Worm (Caenorhabditis elegans): ENCODE results near the gene F18A12.7.

The F18A12.7 gene

DNA sequence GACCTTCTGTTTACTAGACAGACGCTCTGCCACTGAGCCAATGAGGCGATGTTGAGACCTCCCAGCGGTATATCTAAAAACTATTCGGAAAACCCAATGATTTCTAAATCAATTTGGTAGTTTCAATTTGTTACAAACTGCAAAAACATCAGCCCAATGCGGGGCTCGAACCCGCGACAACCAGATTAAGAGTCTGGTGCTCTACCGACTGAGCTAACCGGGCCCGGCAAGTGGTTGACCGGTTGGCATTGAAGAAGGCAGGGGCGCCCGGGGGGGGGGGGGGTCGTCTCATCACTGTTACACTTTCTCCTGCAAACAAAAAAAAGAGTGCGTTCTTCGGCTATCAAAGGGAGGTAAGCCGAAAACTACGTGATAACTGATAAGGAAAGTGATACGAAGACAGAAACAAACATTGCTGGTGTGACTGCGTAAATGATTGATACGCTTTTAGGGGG lies 25.0 kb upstream of the F18A12.7 start:
- TF ChIP-seq snu-23 (GFP tag; optimal IDR thresholded peaks at IDR 0.05) = peak; percentile 38
- 0 out of 2 replicates have a peak, but pooled peaks have one; percentile 6 for TF ChIP-seq grh-1 (GFP tag; IDR thresholded peaks at IDR 0.05)
- TF ChIP-seq efl-3 (GFP tag; optimal IDR thresholded peaks at IDR 0.05) = no peak
- TF ChIP-seq snpc-4 (tag; optimal IDR thresholded peaks at IDR 0.05) = no peak
- TF ChIP-seq nhr-71 (tag; optimal IDR thresholded peaks at IDR 0.05) = peak; percentile 60
- no peak for TF ChIP-seq nhr-237 (tag; optimal IDR thresholded peaks at IDR 0.05)
- peak; percentile 75 for TF ChIP-seq nhr-90 (tag; optimal IDR thresholded peaks at IDR 0.05; ENCODE audit: poor library complexity)
- peak in 1 of 2 experiments; percentile 20 for TF ChIP-seq efl-1 (optimal IDR thresholded peaks at IDR 0.05)
- TF ChIP-seq efl-1 (GFP tag; optimal IDR thresholded peaks at IDR 0.05 in 1 of 2) = no peak
- peak in 3 of 6 experiments; percentile 45 to 62 (median 46) for TF ChIP-seq elt-3 (tag; optimal IDR thresholded peaks at IDR 0.05)
- no peak for TF ChIP-seq pag-3 (tag; optimal IDR thresholded peaks at IDR 0.05; ENCODE audit: borderline replicate concordance, insufficient read depth)
- TF ChIP-seq lin-35 (GFP tag; optimal IDR thresholded peaks at IDR 0.05) = peak in 1 of 2 experiments; percentile 54
- peak; percentile 97 for TF ChIP-seq elt-2 (tag; optimal IDR thresholded peaks at IDR 0.05)
- no peak for TF ChIP-seq C16A3.4 (tag; optimal IDR thresholded peaks at IDR 0.05)
- TF ChIP-seq Y116A8C.19 (tag; optimal IDR thresholded peaks at IDR 0.05; ENCODE audit: borderline replicate concordance) = no peak
- no peak for TF ChIP-seq nhr-12 (tag; optimal IDR thresholded peaks at IDR 0.05)
- TF ChIP-seq egl-13 (tag; optimal IDR thresholded peaks at IDR 0.05) = no peak
- peak; percentile 4 for TF ChIP-seq xbp-1 (tag; optimal IDR thresholded peaks at IDR 0.05)
- TF ChIP-seq ceh-88 (GFP tag; IDR thresholded peaks at IDR 0.05) = no peak
- no peak for TF ChIP-seq unc-86 (tag; optimal IDR thresholded peaks at IDR 0.05)
- TF ChIP-seq aly-2 (tag; optimal IDR thresholded peaks at IDR 0.05) = no peak
- TF ChIP-seq isw-1 (GFP tag; IDR thresholded peaks at IDR 0.05) = no peak
- TF ChIP-seq jun-1 (tag; optimal IDR thresholded peaks at IDR 0.05) = peak; percentile 6
- peak; percentile 22 for TF ChIP-seq tbx-2 (tag; optimal IDR thresholded peaks at IDR 0.05)
- TF ChIP-seq lir-3 (tag; optimal IDR thresholded peaks at IDR 0.05; ENCODE audit: poor library complexity) = no peak
- peak; percentile 62 for TF ChIP-seq tlp-1 (tag; optimal IDR thresholded peaks at IDR 0.05)
- TF ChIP-seq ets-5 (GFP tag; IDR thresholded peaks at IDR 0.05) = no peak
- TF ChIP-seq alr-1 (tag; optimal IDR thresholded peaks at IDR 0.05; ENCODE audit: borderline replicate concordance) = no peak
- TF ChIP-seq aha-1 (tag; optimal IDR thresholded peaks at IDR 0.05) = no peak
- TF ChIP-seq mab-9 (GFP tag; IDR thresholded peaks at IDR 0.05) = no peak
- TF ChIP-seq fkh-8 (tag; optimal IDR thresholded peaks at IDR 0.05) = no peak
- no peak for TF ChIP-seq mdl-1 (tag; optimal IDR thresholded peaks at IDR 0.05)
- no peak for TF ChIP-seq egl-27 (tag; optimal IDR thresholded peaks at IDR 0.05)
- no peak for TF ChIP-seq skn-1 (tag; optimal IDR thresholded peaks at IDR 0.05)
- no peak for TF ChIP-seq fkh-10 (GFP tag; optimal IDR thresholded peaks at IDR 0.05)
- TF ChIP-seq ztf-4 (tag; optimal IDR thresholded peaks at IDR 0.05) = no peak
- TF ChIP-seq lin-15B (tag; optimal IDR thresholded peaks at IDR 0.05) = no peak
- TF ChIP-seq dsc-1 (tag; optimal IDR thresholded peaks at IDR 0.05) = no peak
- TF ChIP-seq ces-1 (GFP tag; optimal IDR thresholded peaks at IDR 0.05) = no peak
- no peak for TF ChIP-seq lin-13 (GFP tag; optimal IDR thresholded peaks at IDR 0.05)
- no peak for TF ChIP-seq hlh-17 (GFP tag; optimal IDR thresholded peaks at IDR 0.05; ENCODE audit: borderline replicate concordance)
- TF ChIP-seq lin-39 (tag; optimal IDR thresholded peaks at IDR 0.05) = no peak
- no peak for TF ChIP-seq ceh-90 (tag; optimal IDR thresholded peaks at IDR 0.05)
- TF ChIP-seq nhr-20 (tag; optimal IDR thresholded peaks at IDR 0.05) = peak; percentile 39
- no peak for TF ChIP-seq fos-1 (tag; optimal IDR thresholded peaks at IDR 0.05)
- no peak for TF ChIP-seq mef-2 (tag; optimal IDR thresholded peaks at IDR 0.05)
- peak in 1 of 3 experiments; percentile 3 for TF ChIP-seq dpl-1 (GFP tag; optimal IDR thresholded peaks at IDR 0.05)
- TF ChIP-seq pqm-1 (tag; optimal IDR thresholded peaks at IDR 0.05) = peak; percentile 43
- TF ChIP-seq rnt-1 (tag; optimal IDR thresholded peaks at IDR 0.05) = peak; percentile 51
- TF ChIP-seq ceh-8 (GFP tag; optimal IDR thresholded peaks at IDR 0.05) = no peak
- TF ChIP-seq lin-14 (GFP tag; optimal IDR thresholded peaks at IDR 0.05) = peak; percentile 60
- TF ChIP-seq pax-3 (tag; optimal IDR thresholded peaks at IDR 0.05) = no peak
